Worm (Caenorhabditis elegans) whole organism, late embryonic: ENCODE measurements around the gene fbxb-18.

ENCODE experiments used
- ceh-19 ChIP-seq: fragments of 200-800 bp; sonication (Bioruptor generic); optimal IDR thresholded peaks from 2 replicates; lab custom pipeline; 2018; ENCODE audit warnings: mild to moderate bottlenecking, missing genetic modification characterization, missing compliant biosample characterization
- ceh-48 ChIP-seq: sonication (generic microtip); optimal IDR thresholded peaks from 2 replicates; lab custom pipeline; 2016; ENCODE audit warnings: missing genetic modification characterization, inconsistent platforms, missing compliant biosample characterization
- dmd-4 ChIP-seq: sonication (generic microtip); optimal IDR thresholded peaks from 2 replicates; lab custom pipeline; 2016; ENCODE audit warnings: borderline replicate concordance, missing genetic modification characterization, missing compliant biosample characterization
- hlh-6 ChIP-seq: sonication (generic microtip); optimal IDR thresholded peaks from 2 replicates; lab custom pipeline; 2016; ENCODE audit warnings: missing genotype, missing genetic modification characterization, missing compliant biosample characterization
- lin-11 ChIP-seq: fragments of 200-800 bp; sonication (Bioruptor generic); optimal IDR thresholded peaks from 2 replicates; lab custom pipeline; 2018; ENCODE audit warnings: mild to moderate bottlenecking, missing genetic modification characterization, missing compliant biosample characterization
- nhr-11 ChIP-seq: fragments of 150-350 bp; optimal IDR thresholded peaks from 2 replicates; lab custom pipeline; 2014; ENCODE audit warnings: missing biosample characterization, missing genetic modification characterization
- odd-2 ChIP-seq: sonication (generic microtip); optimal IDR thresholded peaks from 2 replicates; lab custom pipeline; 2017; ENCODE audit warnings: antibody characterized with exemption, mild to moderate bottlenecking, missing genetic modification characterization, missing compliant biosample characterization
- pax-1 ChIP-seq: fragments of 150-350 bp; optimal IDR thresholded peaks from 2 replicates; lab custom pipeline; 2014; ENCODE audit warnings: missing biosample characterization, missing genetic modification characterization

ce11 chrII:1640496-1640895, 48.2 kb downstream of the fbxb-18 start, which contains the start of gene srh-72:
- TF ChIP-seq hlh-6 (tag; lab: Kevin White, UChicago) (no peak), dmd-4 (tag; lab: Kevin White, UChicago) (no peak), odd-2 (tag; lab: Kevin White, UChicago) (no peak), ceh-48 (tag; lab: Kevin White, UChicago) (no peak), lin-11 (no peak), ceh-19 (GFP tag; lab: Kevin White, UChicago) (no peak), nhr-11 (no peak), pax-1 (tag; lab: Kevin White, UChicago) (no peak)
